Worm (Caenorhabditis elegans) whole organism, L3 larva: ENCODE data around the gene alh-4.

Experiments
- ceh-82 ChIP-seq: fragments of 150-350 bp; optimal IDR thresholded peaks from 2 replicates; lab custom pipeline; 2014; ENCODE audit warnings: missing biosample characterization, missing genetic modification characterization
- ceh-9 ChIP-seq: sonication (generic microtip); optimal IDR thresholded peaks from 2 replicates; lab custom pipeline; 2018; ENCODE audit warnings: missing biosample characterization, missing genetic modification characterization
- egl-5 ChIP-seq: fragments of 150-350 bp; optimal IDR thresholded peaks from 2 replicates; lab custom pipeline; 2017; ENCODE audit warnings: missing biosample characterization, missing genetic modification reagents, missing genetic modification characterization, inconsistent platforms
- fos-1 ChIP-seq: fragments of 150-350 bp; optimal IDR thresholded peaks from 2 replicates; lab custom pipeline; 2014; ENCODE audit warnings: missing biosample characterization, missing genetic modification characterization
- nhr-25 ChIP-seq: sonication (generic microtip); optimal IDR thresholded peaks from 2 replicates; lab custom pipeline; 2017; ENCODE audit warnings: missing biosample characterization, missing genetic modification characterization
- nhr-28 ChIP-seq: fragments of 150-350 bp; optimal IDR thresholded peaks from 2 replicates; lab custom pipeline; 2014; ENCODE audit warnings: missing biosample characterization, missing genetic modification characterization
- nhr-76 ChIP-seq: fragments of 150-350 bp; sonication (generic microtip); optimal IDR thresholded peaks from 5 replicates; lab custom pipeline; 2014; ENCODE audit warnings: missing biosample characterization, missing genetic modification characterization
- pha-4 ChIP-seq: fragments of 150-350 bp; optimal IDR thresholded peaks from 2 replicates; lab custom pipeline; 2014; ENCODE audit warnings: missing biosample characterization, missing genetic modification reagents, missing genetic modification characterization
- snpc-4 ChIP-seq: fragments of 150-350 bp; optimal IDR thresholded peaks from 2 replicates; lab custom pipeline; 2014; ENCODE audit warnings: missing biosample characterization, missing genetic modification characterization
- unc-62 ChIP-seq: fragments of 150-350 bp; sonication (generic microtip); optimal IDR thresholded peaks from 4 replicates; lab custom pipeline; 2014; ENCODE audit warnings: missing biosample characterization, missing genetic modification reagents, missing genetic modification characterization

- TF ChIP-seq unc-62 (GFP tag; lab: Kevin White, UChicago) = no peak
- no peak for TF ChIP-seq ceh-9 (tag; lab: Kevin White, UChicago)
- no peak for TF ChIP-seq ceh-82 (tag; lab: Kevin White, UChicago)
- no peak for TF ChIP-seq fos-1 (tag; lab: Kevin White, UChicago)
- TF ChIP-seq nhr-25 (tag; lab: Kevin White, UChicago) = no peak
- no peak for TF ChIP-seq snpc-4 (tag; lab: Kevin White, UChicago)
- peak; percentile 86 for TF ChIP-seq pha-4
- TF ChIP-seq nhr-76 (tag; lab: Kevin White, UChicago) = no peak
- TF ChIP-seq nhr-28 (tag; lab: Kevin White, UChicago) = no peak
- no peak for TF ChIP-seq egl-5
These were observed 20.6 kb upstream of the alh-4 start, which contains the start of gene acl-8 for ce11 chrV:6450129-6451011.
